Fruit fly (Drosophila melanogaster) whole organism, prepupa: Measurements from ENCODE around the gene Ubc87F.
A peak's percentile ranks its signal among the peaks of the same experiment; 100 is the strongest.

Source experiments
- CG10631 ChIP-seq: fragments of 200-800 bp; sonication (Bioruptor generic); optimal IDR thresholded peaks from 2 replicates; lab custom pipeline; 2016; ENCODE audit warnings: missing biosample characterization, missing genetic modification characterization
- CG11294 ChIP-seq: fragments of 200-800 bp; sonication (Bioruptor generic); IDR thresholded peaks from 2 replicates; pipeline ENCODE4 v1.3.6; 2022; ENCODE audit warnings: missing biosample characterization, missing genetic modification characterization
- CG11762 ChIP-seq: fragments of 200-800 bp; sonication (Bioruptor generic); optimal IDR thresholded peaks from 3 replicates; lab custom pipeline; 2016; ENCODE audit warnings: missing biosample characterization, missing genetic modification characterization; ENCODE audit not compliant: insufficient read depth
- CG15336 ChIP-seq: fragments of 200-800 bp; sonication (Bioruptor generic); IDR thresholded peaks from 2 replicates; pipeline ENCODE4 v1.3.6; 2022; ENCODE audit warnings: missing biosample characterization, missing genetic modification characterization
- CG1621 ChIP-seq: fragments of 200-800 bp; sonication (Bioruptor generic); optimal IDR thresholded peaks from 3 replicates; lab custom pipeline; 2018; ENCODE audit warnings: missing biosample characterization, mild to moderate bottlenecking, missing genetic modification characterization
- CG16779 ChIP-seq: fragments of 200-800 bp; sonication (Bioruptor generic); optimal IDR thresholded peaks from 3 replicates; lab custom pipeline; 2017; ENCODE audit warnings: missing biosample characterization, mild to moderate bottlenecking, missing genetic modification characterization
- CG31627 ChIP-seq: fragments of 200-800 bp; sonication (Bioruptor generic); optimal IDR thresholded peaks from 3 replicates; lab custom pipeline; 2016; ENCODE audit warnings: missing biosample characterization, missing genetic modification characterization
- CG32006 ChIP-seq: fragments of 200-800 bp; sonication (Bioruptor generic); optimal IDR thresholded peaks from 3 replicates; lab custom pipeline; 2017; ENCODE audit warnings: missing biosample characterization, mild to moderate bottlenecking, missing genetic modification characterization
- CG3919 ChIP-seq: fragments of 200-800 bp; sonication (Bioruptor generic); optimal IDR thresholded peaks from 3 replicates; lab custom pipeline; 2016; ENCODE audit warnings: missing biosample characterization, missing genetic modification characterization
- CG4318 ChIP-seq: fragments of 200-800 bp; sonication (Bioruptor generic); optimal IDR thresholded peaks from 3 replicates; lab custom pipeline; 2017; ENCODE audit warnings: missing biosample characterization, mild to moderate bottlenecking, missing genetic modification characterization
- CG6163 ChIP-seq: fragments of 200-800 bp; sonication (Bioruptor generic); IDR thresholded peaks from 3 replicates; pipeline ENCODE4 v1.3.6; 2022; ENCODE audit warnings: missing biosample characterization, missing genetic modification characterization
- CG6792 ChIP-seq: fragments of 200-800 bp; sonication (Bioruptor generic); optimal IDR thresholded peaks from 3 replicates; lab custom pipeline; 2016; ENCODE audit warnings: missing biosample characterization, missing genetic modification characterization
- CG6854 ChIP-seq: fragments of 200-800 bp; sonication (Bioruptor generic); optimal IDR thresholded peaks from 2 replicates; lab custom pipeline; 2017; ENCODE audit warnings: missing biosample characterization, mild to moderate bottlenecking, missing genetic modification characterization
- CG8119 ChIP-seq: fragments of 200-800 bp; sonication (Bioruptor generic); IDR thresholded peaks from 3 replicates; pipeline ENCODE4 v1.3.6; 2022; ENCODE audit warnings: missing biosample characterization, missing genetic modification characterization
- CG8319 ChIP-seq: fragments of 200-800 bp; sonication (Bioruptor generic); optimal IDR thresholded peaks from 3 replicates; lab custom pipeline; 2016; ENCODE audit warnings: missing biosample characterization, missing genetic modification characterization
- Eip75B ChIP-seq: fragments of 200-800 bp; sonication (Bioruptor generic); optimal IDR thresholded peaks from 3 replicates; lab custom pipeline; 2016; ENCODE audit warnings: missing biosample characterization, missing genetic modification characterization
- Eip78C ChIP-seq: fragments of 200-800 bp; sonication (Bioruptor generic); peaks from one replicate; lab custom pipeline; 2016; ENCODE audit warnings: missing biosample characterization, missing genetic modification characterization
- Eip93F ChIP-seq: fragments of 200-800 bp; sonication (Bioruptor generic); optimal IDR thresholded peaks from 2 replicates; lab custom pipeline; 2016; ENCODE audit warnings: missing biosample characterization, mild to moderate bottlenecking, missing genetic modification characterization
- Ets96B ChIP-seq: fragments of 200-800 bp; optimal IDR thresholded peaks from 2 replicates; lab custom pipeline; 2019; ENCODE audit warnings: missing biosample characterization, mild to moderate bottlenecking, missing genetic modification characterization, moderate library complexity
- Hr38 ChIP-seq: sonication (Bioruptor generic); optimal IDR thresholded peaks from 2 replicates; lab custom pipeline; 2016; ENCODE audit warnings: missing biosample characterization, missing genetic modification characterization
- Hr39 ChIP-seq: fragments of 200-800 bp; sonication (Bioruptor generic); optimal IDR thresholded peaks from 2 replicates; lab custom pipeline; 2016; ENCODE audit warnings: missing biosample characterization, missing genetic modification characterization
- Hr4 ChIP-seq: fragments of 200-800 bp; sonication (Bioruptor generic); optimal IDR thresholded peaks from 3 replicates; lab custom pipeline; 2016; ENCODE audit warnings: missing biosample characterization, missing genetic modification characterization
- Lpt ChIP-seq: fragments of 200-800 bp; sonication (Bioruptor generic); optimal IDR thresholded peaks from 3 replicates; lab custom pipeline; 2016; ENCODE audit warnings: missing biosample characterization, missing genetic modification characterization
- Met ChIP-seq: fragments of 200-800 bp; sonication (Bioruptor generic); optimal IDR thresholded peaks from 3 replicates; lab custom pipeline; 2016; ENCODE audit warnings: missing biosample characterization, missing genetic modification characterization
- OdsH ChIP-seq: fragments of 200-800 bp; sonication (Bioruptor generic); optimal IDR thresholded peaks from 3 replicates; lab custom pipeline; 2016; ENCODE audit warnings: missing biosample characterization, missing genetic modification characterization
- Smox ChIP-seq: fragments of 200-800 bp; sonication (Bioruptor generic); optimal IDR thresholded peaks from 3 replicates; lab custom pipeline; 2016; ENCODE audit warnings: missing biosample characterization, missing genetic modification characterization
- Sox14 ChIP-seq: fragments of 200-800 bp; sonication (Bioruptor generic); optimal IDR thresholded peaks from 3 replicates; lab custom pipeline; 2016; ENCODE audit warnings: missing biosample characterization, missing genetic modification characterization
- cyc ChIP-seq: fragments of 200-800 bp; sonication (Bioruptor generic); optimal IDR thresholded peaks from 3 replicates; lab custom pipeline; 2016; ENCODE audit warnings: missing biosample characterization, missing genetic modification characterization
- esn ChIP-seq: fragments of 200-800 bp; sonication (Bioruptor generic); optimal IDR thresholded peaks from 2 replicates; lab custom pipeline; 2016; ENCODE audit warnings: missing biosample characterization, mild to moderate bottlenecking, missing genetic modification characterization, moderate library complexity
- fd85E ChIP-seq: fragments of 200-800 bp; sonication (Bioruptor generic); optimal IDR thresholded peaks from 3 replicates; lab custom pipeline; 2016; ENCODE audit warnings: missing biosample characterization, missing genetic modification characterization
- fkh ChIP-seq: fragments of 200-800 bp; sonication (Bioruptor generic); optimal IDR thresholded peaks from 3 replicates; lab custom pipeline; 2017; ENCODE audit warnings: missing biosample characterization, mild to moderate bottlenecking, missing genetic modification characterization, moderate library complexity
- net ChIP-seq: fragments of 200-800 bp; sonication (Bioruptor generic); optimal IDR thresholded peaks from 3 replicates; lab custom pipeline; 2016; ENCODE audit warnings: missing biosample characterization, missing genetic modification characterization
- pdm3 ChIP-seq: fragments of 200-800 bp; sonication (Bioruptor generic); optimal IDR thresholded peaks from 3 replicates; lab custom pipeline; 2016; ENCODE audit warnings: missing biosample characterization, missing genetic modification characterization
- salr ChIP-seq, 2 experiments: fragments of 200-800 bp; sonication (Bioruptor generic); optimal IDR thresholded peaks; 3 replicates each; lab custom pipeline; 2016 to 2018; ENCODE audit warnings: missing biosample characterization in 2 of 2, missing genetic modification characterization in 2 of 2, mild to moderate bottlenecking in 1 of 2
- ss ChIP-seq, 2 experiments: fragments of 200-800 bp; sonication (Bioruptor generic); optimal IDR thresholded peaks; 2 replicates in 1 of 2; 3 replicates in 1 of 2; lab custom pipeline; 2017 to 2018; ENCODE audit warnings: mild to moderate bottlenecking in 2 of 2, missing biosample characterization in 2 of 2, missing genetic modification characterization in 2 of 2, moderate library complexity in 1 of 2
- svp ChIP-seq: fragments of 200-800 bp; sonication (Bioruptor generic); peaks from one replicate; lab custom pipeline; 2016; ENCODE audit warnings: missing biosample characterization, missing genetic modification characterization
- vri ChIP-seq: fragments of 200-800 bp; sonication (Bioruptor generic); optimal IDR thresholded peaks from 3 replicates; lab custom pipeline; 2016; ENCODE audit warnings: missing biosample characterization, mild to moderate bottlenecking, missing genetic modification characterization

The Ubc87F gene

DNA sequence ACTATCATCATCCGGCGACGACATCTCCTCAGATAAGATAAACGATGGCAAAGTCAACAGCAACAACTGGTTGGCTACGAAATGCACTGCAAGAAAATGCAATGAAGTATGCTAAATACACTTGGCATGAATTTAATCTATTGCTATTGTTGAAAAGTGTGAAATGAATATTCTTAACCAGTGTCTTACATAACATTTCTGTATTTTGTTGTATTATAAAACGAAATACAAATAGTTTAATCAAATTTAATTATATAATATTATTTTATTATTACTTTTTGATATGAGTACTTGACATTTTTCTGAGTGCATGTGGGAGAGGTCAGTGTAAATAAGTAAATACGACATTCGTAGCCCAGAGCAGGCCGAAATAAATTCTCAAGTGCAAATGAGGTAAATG, 4.4 kb downstream of the Ubc87F start (continued):
- TF ChIP-seq CG3919 (GFP tag; lab: Kevin White, UChicago) (peak; percentile 48), CG11762 (GFP tag; lab: Kevin White, UChicago) (peak; percentile 5), fkh (GFP tag; lab: Kevin White, UChicago) (peak; percentile 41)
- TF ChIP-seq, all 60 proteins: peak for 34

DNA sequence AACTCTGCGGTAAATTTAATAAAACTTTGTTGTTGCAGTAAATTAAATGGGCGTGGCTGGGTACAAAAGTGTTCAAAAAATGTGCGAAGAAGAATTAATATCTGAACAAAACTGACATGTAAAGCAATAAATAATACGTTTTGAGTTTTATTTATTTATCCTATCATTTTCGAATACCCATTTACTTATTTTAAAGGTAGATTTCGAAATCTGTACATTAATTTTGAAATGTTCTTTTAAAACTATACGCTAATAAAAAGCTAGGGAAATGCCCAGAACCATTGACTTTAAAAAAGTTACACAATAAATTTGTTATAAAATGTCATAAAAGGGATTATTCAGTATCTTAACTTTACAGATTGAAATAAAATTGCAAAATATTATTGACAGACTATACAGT, 6.2 kb downstream of the Ubc87F start, which contains the start of the genes primo-1 and primo-2:
Gene primo-1 (minus strand): TSS at position 101 of the 400 bp plus-strand sequence.
Gene primo-2 (minus strand): TSS at position 101 of the 400 bp plus-strand sequence.
- no peak for TF ChIP-seq CG32006 (GFP tag; lab: Kevin White, UChicago)
- TF ChIP-seq CG8119 = no peak
- no peak for TF ChIP-seq Eip75B (GFP tag; lab: Kevin White, UChicago)

DNA sequence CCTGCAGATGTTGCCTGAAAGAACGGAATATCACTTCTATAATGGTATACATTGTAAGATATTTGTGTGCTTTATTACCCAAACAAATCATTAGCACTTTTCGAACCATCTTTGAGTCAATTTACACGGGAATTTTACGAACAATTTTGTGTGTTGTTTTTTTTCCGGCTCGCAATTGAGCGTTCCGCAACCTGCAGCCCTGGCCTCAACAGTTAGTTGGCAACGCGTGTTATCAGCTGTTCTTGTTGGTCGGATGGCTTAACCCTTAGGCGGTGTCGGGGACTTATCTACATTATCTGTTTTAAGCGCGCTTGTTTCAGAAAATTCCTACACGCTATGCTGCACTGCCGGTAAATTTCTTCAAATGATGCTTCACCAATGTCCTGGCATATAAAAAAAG, 7.3 kb downstream of the Ubc87F start:
- TF ChIP-seq ss (GFP tag; optimal IDR thresholded peaks at IDR 0.05; lab: Kevin White, UChicago) (no peak), fkh (GFP tag; lab: Kevin White, UChicago) (no peak), CG10631 (GFP tag; lab: Kevin White, UChicago) (no peak), Smox (GFP tag; lab: Kevin White, UChicago) (peak; percentile 21), fd85E (GFP tag; lab: Kevin White, UChicago) (no peak), CG15336 (GFP tag; lab: Robert Waterston, UW) (0 out of 2 replicates have a peak, but pooled peaks have one; percentile 26), esn (GFP tag; lab: Kevin White, UChicago) (peak; percentile 33), Hr38 (GFP tag; lab: Kevin White, UChicago) (no peak), Hr39 (peak; percentile 11), Lpt (no peak), Sox14 (GFP tag; lab: Kevin White, UChicago) (no peak), CG8319 (no peak), Eip78C (GFP tag; lab: Kevin White, UChicago) (peak; percentile 53), net (GFP tag; lab: Kevin White, UChicago) (no peak), pdm3 (GFP tag; lab: Kevin White, UChicago) (peak; percentile 12), cyc (no peak), Eip93F (peak; percentile 7), CG3919 (GFP tag; lab: Kevin White, UChicago) (peak; percentile 28), svp (GFP tag; lab: Kevin White, UChicago) (peak; percentile 73), Hr4 (peak; percentile 6), CG1621 (tag; lab: Kevin White, UChicago) (peak; percentile 84), CG6163 (GFP tag; lab: Robert Waterston, UW) (peak; percentile 30; the same call in 2 of the 3 replicates), Ets96B (tag; lab: Kevin White, UChicago) (peak; percentile 6), CG11294 (GFP tag; lab: Robert Waterston, UW) (no peak), CG4318 (GFP tag; lab: Kevin White, UChicago) (no peak), CG31627 (GFP tag; lab: Kevin White, UChicago) (peak; percentile 17)

DNA sequence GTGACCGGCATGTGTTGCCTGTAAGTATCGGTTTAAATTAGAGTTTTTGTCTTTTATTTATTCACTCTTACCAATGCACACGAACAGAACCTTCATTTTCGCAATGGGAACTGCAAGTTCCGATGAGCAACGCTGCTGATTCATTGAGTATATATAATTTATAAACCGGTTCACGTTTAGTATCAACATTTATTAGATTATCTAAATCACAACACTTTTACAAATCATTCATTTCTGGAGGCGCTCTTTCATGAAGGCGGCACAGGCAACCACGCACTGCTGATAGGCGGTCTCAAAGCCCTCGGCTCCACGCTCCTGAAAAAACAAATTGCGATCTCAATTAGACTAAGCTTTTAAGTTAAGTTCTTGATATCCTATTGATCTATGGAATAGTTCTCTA, 8.1 kb downstream of the Ubc87F start, which contains the start of gene Argp:
Gene Argp (minus strand): TSS at position 101 of the 400 bp plus-strand sequence.
- no peak for TF ChIP-seq Hr38 (GFP tag; lab: Kevin White, UChicago)
- TF ChIP-seq CG16779 (tag; lab: Kevin White, UChicago) = no peak
- TF ChIP-seq, all 60 proteins: peak for 0

DNA sequence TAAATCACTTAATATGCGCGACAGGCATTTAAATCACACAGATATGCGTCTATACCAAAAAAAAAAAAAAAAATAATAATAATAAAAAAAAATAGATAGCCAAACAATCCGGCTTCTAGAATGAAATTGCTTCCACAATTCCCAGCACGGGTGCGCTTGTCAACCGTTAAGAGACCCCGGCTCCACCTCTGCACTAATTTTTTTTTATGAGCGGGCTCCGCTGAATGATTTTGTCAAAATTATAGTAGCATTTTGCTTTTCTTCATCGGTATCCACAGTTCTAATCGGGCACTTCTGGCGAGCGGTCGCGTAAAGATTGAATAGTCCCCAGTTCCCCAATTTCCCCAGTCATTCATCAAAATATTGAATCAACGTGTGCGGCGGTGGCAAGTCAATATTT, 11.5 kb downstream of the Ubc87F start, which contains the start of gene Adgf-C:
Gene Adgf-C (plus strand): TSS at position 301 of the 400 bp plus-strand sequence.
- TF ChIP-seq CG6792 (no peak), Lpt (no peak), vri (GFP tag; lab: Kevin White, UChicago) (no peak), salr (GFP tag; optimal IDR thresholded peaks at IDR 0.05; lab: Kevin White, UChicago) (no peak), Ets96B (tag; lab: Kevin White, UChicago) (no peak), CG6854 (GFP tag; lab: Kevin White, UChicago) (no peak), CG8319 (no peak), Met (GFP tag; lab: Kevin White, UChicago) (no peak), CG8119 (no peak), Hr38 (GFP tag; lab: Kevin White, UChicago) (no peak), OdsH (no peak), Eip78C (GFP tag; lab: Kevin White, UChicago) (no peak), Eip93F (no peak), fkh (GFP tag; lab: Kevin White, UChicago) (no peak), CG4318 (GFP tag; lab: Kevin White, UChicago) (no peak), svp (GFP tag; lab: Kevin White, UChicago) (no peak), pdm3 (GFP tag; lab: Kevin White, UChicago) (no peak), CG31627 (GFP tag; lab: Kevin White, UChicago) (no peak)
